Worm (Caenorhabditis elegans) whole organism, L4 larva: ENCODE data around the gene B0524.6.

Experiments used
- R02D3.7 ChIP-seq: fragments of 150-350 bp; sonication (generic microtip); optimal IDR thresholded peaks from 3 replicates; lab custom pipeline; 2014; ENCODE audit warnings: missing biosample characterization, missing genetic modification characterization
- ZK337.2 ChIP-seq: fragments of 200-800 bp; sonication (Bioruptor generic); IDR thresholded peaks from 2 replicates; pipeline ENCODE4 v1.3.6; 2022; ENCODE audit warnings: missing genetic modification reagents, missing genetic modification characterization, missing compliant biosample characterization
- aha-1 ChIP-seq: fragments of 150-350 bp; peaks from one replicate; lab custom pipeline; 2014; ENCODE audit warnings: missing biosample characterization, missing genetic modification characterization
- fkh-10 ChIP-seq: fragments of 150-350 bp; optimal IDR thresholded peaks from 2 replicates; lab custom pipeline; 2014; ENCODE audit warnings: missing biosample characterization, missing genetic modification reagents, missing genetic modification characterization
- jun-1 ChIP-seq: fragments of 150-350 bp; optimal IDR thresholded peaks from 2 replicates; lab custom pipeline; 2014; ENCODE audit warnings: missing biosample characterization, missing genetic modification reagents, missing genetic modification characterization
- nhr-11 ChIP-seq: fragments of 150-350 bp; optimal IDR thresholded peaks from 2 replicates; lab custom pipeline; 2014; ENCODE audit warnings: missing biosample characterization, missing genetic modification characterization
- nhr-77 ChIP-seq: fragments of 150-350 bp; optimal IDR thresholded peaks from 2 replicates; lab custom pipeline; 2014; ENCODE audit warnings: missing biosample characterization, missing genetic modification characterization
- skn-1 ChIP-seq: fragments of 150-350 bp; optimal IDR thresholded peaks from 2 replicates; lab custom pipeline; 2014; ENCODE audit warnings: missing biosample characterization, missing genetic modification characterization

DNA sequence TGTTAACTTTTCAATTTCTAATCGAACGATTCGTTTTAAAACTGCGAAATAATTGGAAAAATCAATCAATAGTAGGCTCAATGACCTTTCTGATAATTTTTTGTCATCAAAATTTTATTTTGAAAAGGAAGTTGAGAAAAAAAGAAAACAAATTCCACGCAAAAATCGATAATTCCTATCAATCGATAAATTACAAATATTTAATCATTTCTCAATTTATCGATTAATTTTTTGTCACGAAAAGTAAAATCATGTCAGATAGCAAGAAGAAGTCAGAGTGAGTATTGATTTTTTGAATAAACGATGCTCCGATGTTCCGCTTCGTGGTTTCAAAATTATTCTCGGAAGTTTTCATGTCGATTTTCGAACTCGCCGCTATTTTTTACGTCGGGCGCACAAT, 11.6 kb downstream of the B0524.6 start, which contains the start of the genes B0524.5 and B0524.2:
- TF ChIP-seq jun-1 (tag; lab: Kevin White, UChicago) (no peak), nhr-77 (tag; lab: Kevin White, UChicago) (no peak), nhr-11 (no peak), R02D3.7 (no peak), ZK337.2 (no peak), skn-1 (no peak), fkh-10 (GFP tag; lab: Kevin White, UChicago) (no peak), aha-1 (tag; lab: Kevin White, UChicago) (no peak)
